Worm (Caenorhabditis elegans): ENCODE results near the gene R09E10.1.

DNA sequence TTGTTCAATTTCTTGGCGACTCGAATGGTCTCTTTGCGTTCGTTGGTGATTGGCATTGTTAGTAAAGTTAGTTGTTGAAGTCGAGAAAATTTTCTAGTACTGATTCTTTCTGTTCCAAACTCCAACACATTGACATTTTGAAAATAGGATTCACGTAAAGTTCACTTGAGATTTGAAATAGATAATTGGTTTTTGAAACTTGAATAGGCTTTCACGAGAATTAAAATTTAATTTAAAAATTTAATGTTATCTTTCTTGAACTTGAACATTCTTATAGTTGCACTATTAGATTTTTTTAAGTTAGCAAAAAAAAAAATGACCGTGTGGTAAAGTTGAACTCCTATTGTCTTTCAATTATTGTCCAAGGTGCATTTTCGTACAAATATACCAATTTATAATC is 28.5 kb downstream of the R09E10.1 start, which contains the start of gene R09E10.6:
- no peak for TF ChIP-seq aly-1 (tag; optimal IDR thresholded peaks at IDR 0.05)
- no peak for TF ChIP-seq tbx-37 (GFP tag; conservative IDR thresholded peaks at IDR 0.05)
- TF ChIP-seq ama-1 (optimal IDR thresholded peaks at IDR 0.05): no peak
- no peak for TF ChIP-seq flt-1 (GFP tag; IDR thresholded peaks at IDR 0.05)
- TF ChIP-seq hmbx-1 (tag; optimal IDR thresholded peaks at IDR 0.05): no peak
- TF ChIP-seq pes-1 (GFP tag; IDR thresholded peaks at IDR 0.05): no peak
